Worm (Caenorhabditis elegans) whole organism, mixed stage, embryonic: ENCODE results near the gene C06A12.8.

ENCODE experiments used
- ces-1 ChIP-seq: fragments of 150-350 bp; optimal IDR thresholded peaks from 2 replicates; lab custom pipeline; 2014; ENCODE audit warnings: missing biosample characterization, missing genetic modification reagents, missing genetic modification characterization
- nhr-2 ChIP-seq: fragments of 150-350 bp; optimal IDR thresholded peaks from 2 replicates; lab custom pipeline; 2014; ENCODE audit warnings: missing biosample characterization, missing genetic modification characterization
- pha-4 ChIP-seq: fragments of 150-350 bp; optimal IDR thresholded peaks from 2 replicates; lab custom pipeline; 2018; ENCODE audit warnings: missing biosample characterization, missing genetic modification reagents, missing genetic modification characterization
- sem-2 ChIP-seq: fragments of 200-800 bp; sonication (Bioruptor generic); optimal IDR thresholded peaks from 2 replicates; lab custom pipeline; 2018; ENCODE audit warnings: mild to moderate bottlenecking, missing genetic modification characterization, missing compliant biosample characterization
- snpc-4 ChIP-seq: fragments of 150-350 bp; optimal IDR thresholded peaks from 2 replicates; lab custom pipeline; 2014; ENCODE audit warnings: missing biosample characterization, missing genetic modification characterization
- unc-39 ChIP-seq: fragments of 150-350 bp; optimal IDR thresholded peaks from 2 replicates; lab custom pipeline; 2014; ENCODE audit warnings: missing biosample characterization, missing genetic modification characterization

ce11 chrIV:17467325-17467724 is 30.2 kb downstream of the C06A12.8 start, which contains the start of gene elo-2:
- no peak for TF ChIP-seq sem-2
- no peak for TF ChIP-seq nhr-2 (tag; lab: Kevin White, UChicago)
- TF ChIP-seq pha-4 (tag; lab: Kevin White, UChicago): no peak
- TF ChIP-seq ces-1 (GFP tag; lab: Kevin White, UChicago): no peak
- TF ChIP-seq unc-39: no peak
- TF ChIP-seq snpc-4: no peak
